Worm (Caenorhabditis elegans) whole organism, L1 larva: ENCODE measurements around the gene skr-15.

ENCODE experiments used
- C34B4.2 ChIP-seq: sonication (generic microtip); optimal IDR thresholded peaks from 2 replicates; lab custom pipeline; 2017; ENCODE audit warnings: mild to moderate bottlenecking, missing genetic modification characterization, missing compliant biosample characterization
- aly-2 ChIP-seq: fragments of 150-350 bp; optimal IDR thresholded peaks from 2 replicates; lab custom pipeline; 2014; ENCODE audit warnings: missing biosample characterization, missing genetic modification characterization
- ama-1 ChIP-seq: fragments of 150-350 bp; optimal IDR thresholded peaks from 2 replicates; lab custom pipeline; 2014
- ceh-63 ChIP-seq: fragments of 200-800 bp; sonication (Bioruptor generic); optimal IDR thresholded peaks from 2 replicates; lab custom pipeline; 2018; ENCODE audit warnings: mild to moderate bottlenecking, missing genetic modification characterization, missing compliant biosample characterization
- ceh-8 ChIP-seq: fragments of 200-800 bp; sonication (Bioruptor generic); optimal IDR thresholded peaks from 2 replicates; lab custom pipeline; 2018; ENCODE audit warnings: mild to moderate bottlenecking, missing genetic modification characterization, moderate library complexity, missing compliant biosample characterization
- ceh-90 ChIP-seq: sonication (generic microtip); optimal IDR thresholded peaks from 2 replicates; lab custom pipeline; 2016; ENCODE audit warnings: missing genetic modification characterization, missing compliant biosample characterization
- dpl-1 ChIP-seq, 3 experiments: fragments of 150-350 bp in 2 of 3; sonication (generic microtip) in 1 of 3; optimal IDR thresholded peaks; 2 replicates each; lab custom pipeline; 2014 to 2017; ENCODE audit warnings: missing biosample characterization in 3 of 3, missing genetic modification characterization in 3 of 3, missing genetic modification reagents in 3 of 3
- dsc-1 ChIP-seq: sonication (generic microtip); optimal IDR thresholded peaks from 2 replicates; lab custom pipeline; 2016; ENCODE audit warnings: mild to moderate bottlenecking, missing genetic modification characterization, missing compliant biosample characterization
- efl-1 ChIP-seq, 4 experiments: fragments of 150-350 bp; optimal IDR thresholded peaks in 3 of 4; peaks in 1 of 4; 1 replicate in 1 of 4; 2 replicates in 3 of 4; lab custom pipeline; 2014; ENCODE audit warnings: missing biosample characterization in 2 of 4, missing genetic modification characterization in 2 of 4, missing genetic modification reagents in 2 of 4
- elt-2 ChIP-seq: sonication (generic microtip); optimal IDR thresholded peaks from 2 replicates; lab custom pipeline; 2016; ENCODE audit warnings: missing genetic modification characterization, mild to moderate bottlenecking, inconsistent platforms, missing compliant biosample characterization, missing genetic modification reagents
- elt-3 ChIP-seq, 6 experiments: fragments of 150-350 bp in 1 of 6; sonication (generic microtip); optimal IDR thresholded peaks; 2 replicates each; lab custom pipeline; 2017 to 2018; ENCODE audit warnings: missing biosample characterization in 6 of 6, missing genetic modification characterization in 6 of 6, inconsistent platforms in 1 of 6
- fkh-10 ChIP-seq: sonication (generic microtip); optimal IDR thresholded peaks from 2 replicates; lab custom pipeline; 2017; ENCODE audit warnings: missing biosample characterization, missing genetic modification reagents, missing genetic modification characterization
- fkh-8 ChIP-seq: sonication (generic microtip); optimal IDR thresholded peaks from 2 replicates; lab custom pipeline; 2016; ENCODE audit warnings: mild to moderate bottlenecking, missing genetic modification characterization, missing compliant biosample characterization
- hlh-17 ChIP-seq: fragments of 200-800 bp; sonication (Bioruptor generic); optimal IDR thresholded peaks from 2 replicates; lab custom pipeline; 2018; ENCODE audit warnings: missing genetic modification characterization, mild to moderate bottlenecking, missing compliant biosample characterization, moderate library complexity, borderline replicate concordance
- hpl-2 ChIP-seq: fragments of 150-350 bp; optimal IDR thresholded peaks from 2 replicates; lab custom pipeline; 2014; ENCODE audit warnings: missing biosample characterization, missing genetic modification reagents, missing genetic modification characterization
- irx-1 ChIP-seq: sonication (generic microtip); optimal IDR thresholded peaks from 2 replicates; lab custom pipeline; 2016; ENCODE audit warnings: missing genetic modification characterization, missing compliant biosample characterization
- jun-1 ChIP-seq: fragments of 150-350 bp; optimal IDR thresholded peaks from 2 replicates; lab custom pipeline; 2014; ENCODE audit warnings: missing biosample characterization, missing genetic modification reagents, missing genetic modification characterization
- lin-13 ChIP-seq: fragments of 150-350 bp; optimal IDR thresholded peaks from 2 replicates; lab custom pipeline; 2014; ENCODE audit warnings: missing biosample characterization, missing genetic modification reagents, missing genetic modification characterization
- lin-14 ChIP-seq: fragments of 200-800 bp; sonication (Bioruptor generic); optimal IDR thresholded peaks from 2 replicates; lab custom pipeline; 2018; ENCODE audit warnings: mild to moderate bottlenecking, missing genetic modification characterization, moderate library complexity, missing compliant biosample characterization
- lin-15B ChIP-seq: fragments of 150-350 bp; sonication (generic microtip); optimal IDR thresholded peaks from 3 replicates; lab custom pipeline; 2014; ENCODE audit warnings: missing biosample characterization, missing genetic modification characterization
- mab-9 ChIP-seq: fragments of 200-800 bp; sonication (Bioruptor generic); IDR thresholded peaks from 2 replicates; pipeline ENCODE4 v1.3.6; 2022; ENCODE audit warnings: missing genetic modification reagents, missing genetic modification characterization, missing compliant biosample characterization
- mdl-1 ChIP-seq, 2 experiments: fragments of 150-350 bp; optimal IDR thresholded peaks; 2 replicates each; lab custom pipeline; 2014 to 2017; ENCODE audit warnings: missing biosample characterization in 2 of 2, missing genetic modification characterization in 2 of 2, inconsistent platforms in 1 of 2
- nhr-20 ChIP-seq: sonication (generic microtip); optimal IDR thresholded peaks from 2 replicates; lab custom pipeline; 2016; ENCODE audit warnings: mild to moderate bottlenecking, missing genetic modification characterization, missing compliant biosample characterization
- nhr-47 ChIP-seq: sonication (generic microtip); optimal IDR thresholded peaks from 2 replicates; lab custom pipeline; 2016; ENCODE audit warnings: mild to moderate bottlenecking, missing genetic modification characterization, moderate library complexity, missing compliant biosample characterization
- nhr-71 ChIP-seq: sonication (generic microtip); optimal IDR thresholded peaks from 2 replicates; lab custom pipeline; 2016; ENCODE audit warnings: mild to moderate bottlenecking, missing genetic modification characterization, moderate library complexity, missing compliant biosample characterization
- pax-3 ChIP-seq: fragments of 200-800 bp; sonication (Bioruptor generic); optimal IDR thresholded peaks from 2 replicates; lab custom pipeline; 2018; ENCODE audit warnings: mild to moderate bottlenecking, missing genetic modification characterization, moderate library complexity, missing compliant biosample characterization
- rnt-1 ChIP-seq: sonication (generic microtip); optimal IDR thresholded peaks from 2 replicates; lab custom pipeline; 2016; ENCODE audit warnings: mild to moderate bottlenecking, missing genetic modification characterization, moderate library complexity, missing compliant biosample characterization
- snpc-4 ChIP-seq: fragments of 150-350 bp; optimal IDR thresholded peaks from 2 replicates; lab custom pipeline; 2014; ENCODE audit warnings: missing biosample characterization, missing genetic modification characterization
- sptf-1 ChIP-seq: fragments of 150-350 bp; optimal IDR thresholded peaks from 2 replicates; lab custom pipeline; 2014; ENCODE audit warnings: missing biosample characterization, missing genetic modification characterization
- swsn-7 ChIP-seq: sonication (generic microtip); optimal IDR thresholded peaks from 2 replicates; lab custom pipeline; 2016; ENCODE audit warnings: missing genetic modification characterization, missing compliant biosample characterization
- tlp-1 ChIP-seq: fragments of 150-350 bp; optimal IDR thresholded peaks from 2 replicates; lab custom pipeline; 2014; ENCODE audit warnings: missing biosample characterization, missing genetic modification characterization
- unc-130 ChIP-seq: fragments of 150-350 bp; optimal IDR thresholded peaks from 2 replicates; lab custom pipeline; 2017; ENCODE audit warnings: missing biosample characterization, missing genetic modification characterization, inconsistent platforms
- unc-62 ChIP-seq: fragments of 150-350 bp; optimal IDR thresholded peaks from 2 replicates; lab custom pipeline; 2014; ENCODE audit warnings: missing biosample characterization, missing genetic modification reagents, missing genetic modification characterization
- unc-98 ChIP-seq: fragments of 200-800 bp; sonication (Bioruptor generic); IDR thresholded peaks from 2 replicates; pipeline ENCODE4 v1.3.6; 2022; ENCODE audit warnings: missing genetic modification characterization, missing compliant biosample characterization
- xbp-1 ChIP-seq: sonication (generic microtip); optimal IDR thresholded peaks from 2 replicates; lab custom pipeline; 2016; ENCODE audit warnings: missing genetic modification characterization, missing compliant biosample characterization
- ztf-11 ChIP-seq, 2 experiments: sonication (generic microtip); optimal IDR thresholded peaks; 2 replicates each; lab custom pipeline; 2016 to 2017; ENCODE audit warnings: missing genetic modification characterization in 2 of 2, missing biosample characterization in 1 of 2, missing compliant biosample characterization in 1 of 2

The skr-15 gene

DNA sequence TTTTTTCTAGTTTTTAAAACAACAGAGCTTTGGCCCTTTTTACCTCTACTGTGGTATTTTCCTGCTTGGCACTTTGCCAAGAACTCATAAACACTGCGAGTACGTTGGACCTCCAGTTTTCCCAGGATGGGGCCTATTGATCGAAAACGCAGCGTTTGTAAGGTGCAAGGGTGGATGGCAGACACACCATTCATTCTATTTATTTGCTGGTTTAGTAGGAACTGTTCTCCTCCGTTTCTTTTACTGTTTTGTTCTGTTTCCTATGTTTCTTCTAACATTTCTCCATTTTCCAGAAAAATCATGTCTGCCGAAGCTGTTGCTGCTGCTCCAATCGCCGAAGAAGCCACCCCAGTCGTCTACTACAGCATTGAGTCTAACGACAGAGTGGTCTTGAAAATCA lies at the start of gene skr-15:
Gene skr-15 (plus strand): TSS at position 301 of the 400 bp plus-strand sequence.
- TF ChIP-seq unc-98 (GFP tag; lab: Robert Waterston, UW), result no peak
- no peak for TF ChIP-seq fkh-8 (tag; lab: Kevin White, UChicago)
- no peak for TF ChIP-seq pax-3
- no peak for TF ChIP-seq nhr-71
- no peak for TF ChIP-seq nhr-47
- no peak for TF ChIP-seq unc-62 (GFP tag; lab: Kevin White, UChicago)
- no peak for TF ChIP-seq ceh-63
- TF ChIP-seq, all 84 proteins: peak for 0

DNA sequence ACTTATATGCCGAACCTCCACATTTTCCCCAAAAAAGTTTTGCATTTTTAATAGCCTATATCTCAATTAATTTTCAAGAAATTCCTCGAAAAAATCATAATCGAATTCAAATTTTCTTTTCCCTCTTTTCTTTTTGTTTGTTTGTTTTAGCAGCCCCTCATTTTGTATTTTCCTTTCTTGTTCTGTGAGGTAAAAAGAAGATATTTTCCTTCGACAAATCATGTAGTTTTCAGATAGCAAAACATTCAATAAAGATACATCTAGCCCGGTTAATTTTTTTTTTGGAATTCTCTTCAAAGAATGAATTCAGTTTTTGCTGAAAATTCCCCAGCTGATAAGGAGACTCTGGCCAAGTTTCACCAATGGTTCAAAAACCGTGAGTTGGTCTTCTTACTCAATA lies 48.2 kb upstream of the skr-15 start, which contains the start of gene T24E12.3:
Gene T24E12.3 (plus strand): TSS at position 301 of the 400 bp plus-strand sequence.
- TF ChIP-seq ztf-11 (tag; optimal IDR thresholded peaks at IDR 0.05; lab: Kevin White, UChicago) (no peak), lin-15B (no peak), snpc-4 (tag; lab: Kevin White, UChicago) (no peak), tlp-1 (no peak), nhr-71 (no peak), nhr-20 (tag; lab: Kevin White, UChicago) (no peak), hpl-2 (GFP tag; lab: Kevin White, UChicago) (no peak), lin-14 (GFP tag; lab: Kevin White, UChicago) (no peak)

DNA sequence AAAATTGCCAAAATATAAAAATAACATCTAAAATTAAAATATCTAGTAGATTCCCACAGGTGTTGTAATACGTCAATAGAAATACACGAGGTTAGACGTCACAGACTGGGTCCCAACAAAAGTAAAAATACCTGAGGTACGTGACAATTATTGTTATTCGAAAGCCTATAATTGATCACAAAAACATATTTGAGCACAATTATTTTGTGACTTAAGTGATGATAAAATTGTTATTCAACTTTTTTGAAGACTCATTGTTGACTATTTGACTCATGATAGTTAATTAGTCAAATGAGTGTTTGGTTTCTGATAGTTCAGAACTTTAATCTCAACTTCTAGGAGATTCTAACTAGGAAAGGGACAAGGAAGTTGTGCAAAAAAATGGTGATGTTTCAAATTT lies 46.2 kb upstream of the skr-15 start:
- TF ChIP-seq swsn-7, result no peak
- TF ChIP-seq sptf-1 (tag; lab: Kevin White, UChicago), result no peak
- TF ChIP-seq fkh-8 (tag; lab: Kevin White, UChicago), result peak; percentile 51
- no peak for TF ChIP-seq hlh-17
- TF ChIP-seq xbp-1 (tag; lab: Kevin White, UChicago), result no peak
- TF ChIP-seq unc-130 (tag; lab: Kevin White, UChicago), result no peak
- no peak for TF ChIP-seq rnt-1 (tag; lab: Kevin White, UChicago)
- TF ChIP-seq dsc-1 (tag; lab: Kevin White, UChicago), result no peak
- no peak for TF ChIP-seq ama-1
- peak; percentile 36 for TF ChIP-seq fkh-10 (GFP tag; lab: Kevin White, UChicago)
- TF ChIP-seq jun-1 (tag; lab: Kevin White, UChicago), result no peak
- peak; percentile 1 for TF ChIP-seq nhr-47
- peak; percentile 35 for TF ChIP-seq nhr-71
- TF ChIP-seq nhr-20 (tag; lab: Kevin White, UChicago), result no peak
- no peak for TF ChIP-seq aly-2
- TF ChIP-seq ceh-8, result peak; percentile 79
- TF ChIP-seq, all 84 proteins: peak for 5

DNA sequence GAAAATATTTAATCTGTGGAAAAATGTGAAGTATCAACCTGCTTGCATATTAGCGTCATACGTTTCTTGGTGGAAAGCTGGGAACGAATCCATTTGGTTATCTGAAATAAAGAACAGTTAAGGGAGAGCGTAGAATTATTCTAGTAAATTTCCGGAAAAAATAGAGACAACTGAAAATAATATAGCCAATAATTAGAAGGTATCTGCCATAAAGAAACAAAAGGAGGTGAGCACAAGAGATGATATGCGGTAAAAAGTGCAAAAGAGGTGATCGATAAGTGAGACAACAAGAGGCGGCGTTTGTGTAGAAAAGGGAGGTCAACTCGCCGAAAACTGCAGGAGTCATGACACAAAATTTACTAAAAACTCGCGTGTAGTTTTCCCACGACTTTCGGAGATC lies 44.5 kb upstream of the skr-15 start, which contains the start of gene T24E12.11:
Gene T24E12.11 (minus strand): TSS at position 101 of the 400 bp plus-strand sequence.
- TF ChIP-seq C34B4.2 (tag; lab: Kevin White, UChicago) (no peak), xbp-1 (tag; lab: Kevin White, UChicago) (no peak), unc-98 (GFP tag; lab: Robert Waterston, UW) (no peak), irx-1 (tag; lab: Kevin White, UChicago) (no peak), mab-9 (no peak), dpl-1 (GFP tag; optimal IDR thresholded peaks at IDR 0.05; lab: Kevin White, UChicago) (no peak), hlh-17 (no peak), nhr-47 (no peak), lin-13 (no peak), pax-3 (no peak), mdl-1 (tag; optimal IDR thresholded peaks at IDR 0.05; lab: Kevin White, UChicago) (no peak), ceh-90 (tag; lab: Kevin White, UChicago) (no peak), elt-2 (no peak), efl-1 (optimal IDR thresholded peaks at IDR 0.05; lab: Kevin White, UChicago) (no peak), efl-1 (GFP tag; optimal IDR thresholded peaks at IDR 0.05 in 1 of 2; lab: Kevin White, UChicago) (no peak), elt-3 (tag; optimal IDR thresholded peaks at IDR 0.05; lab: Kevin White, UChicago) (no peak)
